Worm (Caenorhabditis elegans): Measurements from ENCODE around the gene F11A5.17.

The F11A5.17 gene

ce11 chrV:16209837-16210236 is 8.0 kb downstream of the F11A5.17 start, which contains the start of gene oac-15:
oac-15 (minus strand) TSS chrV:16209937.
- TF ChIP-seq ceh-31 (tag; optimal IDR thresholded peaks at IDR 0.05) (no peak), ets-4 (tag; optimal IDR thresholded peaks at IDR 0.05) (no peak), pat-9 (tag; optimal IDR thresholded peaks at IDR 0.05) (no peak), ceh-9 (tag; optimal IDR thresholded peaks at IDR 0.05) (no peak), ceh-45 (GFP tag; IDR thresholded peaks at IDR 0.05) (no peak)

- TF ChIP-seq lin-11 (tag; optimal IDR thresholded peaks at IDR 0.05) (no peak), ref-2 (tag; optimal IDR thresholded peaks at IDR 0.05) (no peak)
Measured at ce11 chrV:16210257-16211002, 8.6 kb downstream of the F11A5.17 start, which contains the start of gene F11A5.16. F11A5.16 (plus strand) TSS chrV:16210952.

ce11 chrV:16211713-16212112 is 9.9 kb downstream of the F11A5.17 start:
- TF ChIP-seq rnt-1 (tag; optimal IDR thresholded peaks at IDR 0.05) = no peak
- no peak for TF ChIP-seq dve-1 (tag; optimal IDR thresholded peaks at IDR 0.05)
- TF ChIP-seq nhr-11 (tag; optimal IDR thresholded peaks at IDR 0.05) = no peak
- TF ChIP-seq pros-1 (tag; optimal IDR thresholded peaks at IDR 0.05) = no peak
- TF ChIP-seq pha-2 (tag; optimal IDR thresholded peaks at IDR 0.05) = no peak
- no peak for TF ChIP-seq K09A11.1 (tag; optimal IDR thresholded peaks at IDR 0.05; ENCODE audit: insufficient read depth)
- no peak for TF ChIP-seq C38D4.7 (GFP tag; optimal IDR thresholded peaks at IDR 0.05)
- TF ChIP-seq F13H6.1 (tag; optimal IDR thresholded peaks at IDR 0.05) = no peak
- TF ChIP-seq sox-4 (tag; optimal IDR thresholded peaks at IDR 0.05) = no peak
- TF ChIP-seq ceh-22 (tag; optimal IDR thresholded peaks at IDR 0.05) = no peak
- TF ChIP-seq ceh-18 (tag; optimal IDR thresholded peaks at IDR 0.05) = no peak
- no peak for TF ChIP-seq unc-42 (tag; optimal IDR thresholded peaks at IDR 0.05)
- no peak for TF ChIP-seq ceh-19 (GFP tag; optimal IDR thresholded peaks at IDR 0.05)
- TF ChIP-seq unc-86 (tag; optimal IDR thresholded peaks at IDR 0.05) = no peak
- no peak for TF ChIP-seq hlh-6 (tag; optimal IDR thresholded peaks at IDR 0.05)
- TF ChIP-seq zip-5 (tag; optimal IDR thresholded peaks at IDR 0.05) = no peak
- no peak for TF ChIP-seq mec-3 (tag; optimal IDR thresholded peaks at IDR 0.05; ENCODE audit: borderline replicate concordance)
- no peak for TF ChIP-seq sdc-2 (tag; optimal IDR thresholded peaks at IDR 0.05)

ce11 chrV:16213323-16213722 is 11.5 kb downstream of the F11A5.17 start:
- no peak for TF ChIP-seq ceh-30 (tag; optimal IDR thresholded peaks at IDR 0.05)
- no peak for TF ChIP-seq ref-2 (tag; optimal IDR thresholded peaks at IDR 0.05)
- TF ChIP-seq hlh-30 (tag; optimal IDR thresholded peaks at IDR 0.05; ENCODE audit: insufficient read depth) = no peak
- TF ChIP-seq fax-1 (tag; optimal IDR thresholded peaks at IDR 0.05) = no peak
- TF ChIP-seq elt-4 (tag; optimal IDR thresholded peaks at IDR 0.05) = no peak
- TF ChIP-seq zip-5 (tag; optimal IDR thresholded peaks at IDR 0.05) = no peak
- TF ChIP-seq pha-4 (tag; optimal IDR thresholded peaks at IDR 0.05) = no peak
- TF ChIP-seq rnt-1 (tag; optimal IDR thresholded peaks at IDR 0.05) = no peak
- no peak for TF ChIP-seq C38D4.7 (GFP tag; optimal IDR thresholded peaks at IDR 0.05)
- TF ChIP-seq ceh-22 (tag; optimal IDR thresholded peaks at IDR 0.05) = no peak
- no peak for TF ChIP-seq F13H6.1 (tag; optimal IDR thresholded peaks at IDR 0.05)
- no peak for TF ChIP-seq ceh-9 (tag; optimal IDR thresholded peaks at IDR 0.05)
- no peak for TF ChIP-seq hlh-6 (tag; optimal IDR thresholded peaks at IDR 0.05)
- TF ChIP-seq ceh-45 (GFP tag; IDR thresholded peaks at IDR 0.05) = no peak
- TF ChIP-seq dve-1 (tag; optimal IDR thresholded peaks at IDR 0.05) = no peak

ce11 chrV:16214505-16214904 is 12.7 kb downstream of the F11A5.17 start, which contains the start of gene F11A5.9:
F11A5.9 (plus strand) TSS chrV:16214890.
- TF ChIP-seq odd-2 (tag; optimal IDR thresholded peaks at IDR 0.05) (no peak), K02D7.2 (tag; optimal IDR thresholded peaks at IDR 0.05) (no peak), ceh-6 (GFP tag; optimal IDR thresholded peaks at IDR 0.05) (no peak), ceh-18 (tag; optimal IDR thresholded peaks at IDR 0.05) (no peak), unc-55 (GFP tag; optimal IDR thresholded peaks at IDR 0.05) (no peak), tbx-2 (tag; optimal IDR thresholded peaks at IDR 0.05) (no peak)
